Fruit fly (Drosophila melanogaster) S2 (cell line): ENCODE measurements around the gene ari-1.

Source experiments
- CG8478 ChIP-seq: fragments of >200 bp; optimal IDR thresholded peaks from 2 replicates; lab custom pipeline; 2018
- CTCF ChIP-seq, 2 experiments: fragments of >200 bp; optimal IDR thresholded peaks; 2 replicates each; lab custom pipeline; 2018

The ari-1 gene

dm6 chrX:18129297-18129696 is 8.3 kb downstream of the ari-1 start:
- TF ChIP-seq CG8478 (lab: Kevin White, UChicago) (no peak), CTCF (optimal IDR thresholded peaks at IDR 0.05; lab: Kevin White, UChicago) (peak; percentile 68 to 71)

dm6 chrX:18125520-18125919 is 12.1 kb downstream of the ari-1 start:
- TF ChIP-seq CTCF (optimal IDR thresholded peaks at IDR 0.05; lab: Kevin White, UChicago) (no peak), CG8478 (lab: Kevin White, UChicago) (no peak)

dm6 chrX:18118519-18118918 is 19.1 kb downstream of the ari-1 start:
- TF ChIP-seq CTCF (optimal IDR thresholded peaks at IDR 0.05; lab: Kevin White, UChicago): no peak
- no peak for TF ChIP-seq CG8478 (lab: Kevin White, UChicago)

dm6 chrX:18116811-18117383 is 20.7 kb downstream of the ari-1 start, which contains the start of gene wupA:
TSS of gene wupA (minus strand) at chrX:18116922.
- TF ChIP-seq CTCF (optimal IDR thresholded peaks at IDR 0.05; lab: Kevin White, UChicago) (no peak), CG8478 (lab: Kevin White, UChicago) (no peak)

- TF ChIP-seq CG8478 (lab: Kevin White, UChicago): no peak
Measured at dm6 chrX:18114770-18115169, 22.8 kb downstream of the ari-1 start.

dm6 chrX:18108676-18109075 is 28.9 kb downstream of the ari-1 start:
- no peak for TF ChIP-seq CTCF (optimal IDR thresholded peaks at IDR 0.05; lab: Kevin White, UChicago)
- no peak for TF ChIP-seq CG8478 (lab: Kevin White, UChicago)

- TF ChIP-seq CG8478 (lab: Kevin White, UChicago): no peak
- no peak for TF ChIP-seq CTCF (optimal IDR thresholded peaks at IDR 0.05; lab: Kevin White, UChicago)
Measured at dm6 chrX:18106686-18107085, 30.9 kb downstream of the ari-1 start.

dm6 chrX:18103353-18103752 is 34.2 kb downstream of the ari-1 start, which contains the start of gene CG7135:
TSS of gene CG7135 (plus strand) at chrX:18103653.
- no peak for TF ChIP-seq CG8478 (lab: Kevin White, UChicago)
- no peak for TF ChIP-seq CTCF (optimal IDR thresholded peaks at IDR 0.05; lab: Kevin White, UChicago)

dm6 chrX:18101778-18102177 is 35.8 kb downstream of the ari-1 start, which contains the start of gene Taf8:
TSS of gene Taf8 (plus strand) at chrX:18101970.
- TF ChIP-seq CG8478 (lab: Kevin White, UChicago): no peak
- TF ChIP-seq CTCF (optimal IDR thresholded peaks at IDR 0.05; lab: Kevin White, UChicago): no peak

dm6 chrX:18101098-18101711 is 36.4 kb downstream of the ari-1 start, which contains the start of gene Mvb12:
TSS of gene Mvb12 (minus strand) at chrX:18101314.
- TF ChIP-seq CG8478 (lab: Kevin White, UChicago) (no peak), CTCF (optimal IDR thresholded peaks at IDR 0.05; lab: Kevin White, UChicago) (no peak)

dm6 chrX:18100146-18100669 is 37.4 kb downstream of the ari-1 start:
- TF ChIP-seq CTCF (optimal IDR thresholded peaks at IDR 0.05; lab: Kevin White, UChicago): no peak
- no peak for TF ChIP-seq CG8478 (lab: Kevin White, UChicago)

dm6 chrX:18094747-18095352 is 42.7 kb downstream of the ari-1 start:
- TF ChIP-seq CTCF (optimal IDR thresholded peaks at IDR 0.05; lab: Kevin White, UChicago) (no peak), CG8478 (lab: Kevin White, UChicago) (no peak)

- no peak for TF ChIP-seq CTCF (optimal IDR thresholded peaks at IDR 0.05; lab: Kevin White, UChicago)
- TF ChIP-seq CG8478 (lab: Kevin White, UChicago): no peak
Measured at dm6 chrX:18094130-18094529, 43.5 kb downstream of the ari-1 start.

dm6 chrX:18092810-18093222 is 44.8 kb downstream of the ari-1 start, which contains the start of gene RhoGAP16F:
TSS of gene RhoGAP16F (plus strand) at chrX:18093145.
- TF ChIP-seq CTCF (optimal IDR thresholded peaks at IDR 0.05; lab: Kevin White, UChicago) (no peak), CG8478 (lab: Kevin White, UChicago) (no peak)

- TF ChIP-seq CTCF (optimal IDR thresholded peaks at IDR 0.05; lab: Kevin White, UChicago) (no peak), CG8478 (lab: Kevin White, UChicago) (no peak)
Measured at dm6 chrX:18092126-18092525, 45.5 kb downstream of the ari-1 start.
